Worm (Caenorhabditis elegans): ENCODE results near the gene F55A11.6.
A peak's percentile ranks its signal among the peaks of the same experiment; 100 is the strongest.

ce11 chrV:11820551-11820950, 43.9 kb downstream of the F55A11.6 start:
- TF ChIP-seq lin-39 (tag; optimal IDR thresholded peaks at IDR 0.05) (no peak), ceh-82 (tag; optimal IDR thresholded peaks at IDR 0.05) (no peak), nhr-11 (tag; optimal IDR thresholded peaks at IDR 0.05) (no peak), alr-1 (tag; optimal IDR thresholded peaks at IDR 0.05) (no peak), skn-1 (tag; optimal IDR thresholded peaks at IDR 0.05) (no peak), unc-62 (GFP tag; optimal IDR thresholded peaks at IDR 0.05) (no peak), R02D3.7 (tag; optimal IDR thresholded peaks at IDR 0.05) (no peak), sma-9 (GFP tag; optimal IDR thresholded peaks at IDR 0.05) (peak; percentile 47), sma-9 (tag; optimal IDR thresholded peaks at IDR 0.05) (no peak), ztf-11 (tag; optimal IDR thresholded peaks at IDR 0.05) (no peak), blmp-1 (tag; optimal IDR thresholded peaks at IDR 0.05; ENCODE audit: insufficient read depth) (no peak), egl-27 (tag; optimal IDR thresholded peaks at IDR 0.05) (no peak), lsy-2 (tag; optimal IDR thresholded peaks at IDR 0.05) (no peak), aly-2 (tag; optimal IDR thresholded peaks at IDR 0.05) (no peak), nhr-10 (tag; optimal IDR thresholded peaks at IDR 0.05) (no peak)

Data from whole organism, L2 larva.